Worm (Caenorhabditis elegans) whole organism, L4/young adult: ENCODE data around the gene srh-173.

Experiments used
- W03F9.2 ChIP-seq: fragments of 150-350 bp; optimal IDR thresholded peaks from 2 replicates; lab custom pipeline; 2014; ENCODE audit warnings: missing biosample characterization, missing genetic modification characterization
- dao-5 ChIP-seq: sonication (generic microtip); optimal IDR thresholded peaks from 2 replicates; lab custom pipeline; 2016; ENCODE audit warnings: missing genotype, missing genetic modification characterization, moderate library complexity, missing compliant biosample characterization

DNA sequence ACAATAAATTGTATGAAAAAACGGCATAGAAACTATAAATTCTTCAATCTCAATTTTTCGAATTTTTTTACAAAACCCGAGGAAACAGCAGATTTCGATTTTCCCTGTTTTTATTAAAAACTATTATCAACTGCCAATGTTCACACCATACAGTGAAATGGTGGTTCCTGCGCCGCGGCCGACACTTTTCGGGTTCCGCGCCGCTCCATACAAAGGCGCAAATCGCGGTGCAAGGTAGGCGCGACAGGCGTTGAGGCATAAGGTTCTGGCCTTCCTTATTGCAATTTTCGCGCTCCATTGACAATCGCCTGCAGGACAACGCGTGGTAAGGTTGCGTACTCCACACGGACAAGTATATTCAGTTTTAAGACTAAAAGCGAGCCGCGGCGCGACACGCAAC, 13.7 kb downstream of the srh-173 start:
- no peak for TF ChIP-seq W03F9.2 (tag; lab: Kevin White, UChicago)
- no peak for TF ChIP-seq dao-5 (tag; lab: Kevin White, UChicago)
